Fruit fly (Drosophila melanogaster) whole organism: ENCODE results near the gene Atg2.

Experiments
- CG8478 ChIP-seq: fragments of >200 bp; optimal IDR thresholded peaks from 2 replicates; lab custom pipeline; 2018; ENCODE audit warnings: inconsistent platforms
- Dll ChIP-seq: fragments of >200 bp; optimal IDR thresholded peaks from 2 replicates; lab custom pipeline; 2017
- EcR ChIP-seq, 2 experiments: fragments of >200 bp; optimal IDR thresholded peaks; 2 replicates each; lab custom pipeline; 2017; ENCODE audit warnings: missing biosample characterization in 2 of 2, missing genetic modification characterization in 2 of 2, missing genetic modification reagents in 2 of 2
- pan ChIP-seq: fragments of >200 bp; optimal IDR thresholded peaks from 2 replicates; lab custom pipeline; 2017
- psq ChIP-seq: fragments of >200 bp; optimal IDR thresholded peaks from 2 replicates; lab custom pipeline; 2017
- usp ChIP-seq: fragments of >200 bp; optimal IDR thresholded peaks from 2 replicates; lab custom pipeline; 2017; ENCODE audit warnings: missing biosample characterization, missing genetic modification characterization, mixed read lengths

Atg2 gene

dm6 chr3L:2765013-2765738 is 9.0 kb upstream of the Atg2 start:
- TF ChIP-seq CG8478 (lab: Kevin White, UChicago) (no peak), usp (GFP tag; lab: Kevin White, UChicago) (no peak), pan (lab: Kevin White, UChicago) (no peak), EcR (GFP tag; optimal IDR thresholded peaks at IDR 0.05; lab: Kevin White, UChicago) (no peak), psq (no peak), Dll (lab: Kevin White, UChicago) (no peak)

- TF ChIP-seq CG8478 (lab: Kevin White, UChicago), result no peak
- no peak for TF ChIP-seq Dll (lab: Kevin White, UChicago)
- TF ChIP-seq usp (GFP tag; lab: Kevin White, UChicago), result no peak
- TF ChIP-seq pan (lab: Kevin White, UChicago), result no peak
- no peak for TF ChIP-seq EcR (GFP tag; optimal IDR thresholded peaks at IDR 0.05; lab: Kevin White, UChicago)
- TF ChIP-seq psq, result peak; percentile 23
Measured at dm6 chr3L:2765794-2766268, 8.3 kb upstream of the Atg2 start.

dm6 chr3L:2766269-2767088 is 7.7 kb upstream of the Atg2 start, which contains the start of the genes Mrtf and Non2:
TSS of gene Mrtf (minus strand) at chr3L:2766536.
TSS of gene Non2 (plus strand) at chr3L:2766999.
- TF ChIP-seq Dll (lab: Kevin White, UChicago) (no peak), pan (lab: Kevin White, UChicago) (no peak), EcR (GFP tag; optimal IDR thresholded peaks at IDR 0.05; lab: Kevin White, UChicago) (no peak), psq (no peak), usp (GFP tag; lab: Kevin White, UChicago) (no peak), CG8478 (lab: Kevin White, UChicago) (no peak)

- TF ChIP-seq CG8478 (lab: Kevin White, UChicago) (no peak), usp (GFP tag; lab: Kevin White, UChicago) (no peak), pan (lab: Kevin White, UChicago) (no peak), Dll (lab: Kevin White, UChicago) (no peak), EcR (GFP tag; optimal IDR thresholded peaks at IDR 0.05; lab: Kevin White, UChicago) (no peak), psq (no peak)
Measured at dm6 chr3L:2772045-2772444, 2.1 kb upstream of the Atg2 start, which contains the start of gene AhcyL1. TSS of gene AhcyL1 (minus strand) at chr3L:2772325.

- TF ChIP-seq CG8478 (lab: Kevin White, UChicago) (no peak), pan (lab: Kevin White, UChicago) (no peak), psq (no peak), usp (GFP tag; lab: Kevin White, UChicago) (no peak), Dll (lab: Kevin White, UChicago) (no peak), EcR (GFP tag; optimal IDR thresholded peaks at IDR 0.05; lab: Kevin White, UChicago) (no peak)
Measured at dm6 chr3L:2780711-2781110, 6.6 kb downstream of the Atg2 start, which contains the start of gene mRpS35. TSS of gene mRpS35 (plus strand) at chr3L:2780899.

dm6 chr3L:2781991-2782677 is 8.0 kb downstream of the Atg2 start, which contains the start of gene Pgant6:
TSS of gene Pgant6 (plus strand) at chr3L:2782255.
- TF ChIP-seq pan (lab: Kevin White, UChicago), result no peak

- no peak for TF ChIP-seq Dll (lab: Kevin White, UChicago)
- TF ChIP-seq EcR (GFP tag; optimal IDR thresholded peaks at IDR 0.05; lab: Kevin White, UChicago), result no peak
- no peak for TF ChIP-seq CG8478 (lab: Kevin White, UChicago)
- no peak for TF ChIP-seq psq
- TF ChIP-seq pan (lab: Kevin White, UChicago), result no peak
- no peak for TF ChIP-seq usp (GFP tag; lab: Kevin White, UChicago)
Measured at dm6 chr3L:2782678-2783027, 8.5 kb downstream of the Atg2 start.

dm6 chr3L:2785941-2786340 is 11.8 kb downstream of the Atg2 start:
- TF ChIP-seq usp (GFP tag; lab: Kevin White, UChicago), result no peak

dm6 chr3L:2795363-2795957 is 21.3 kb downstream of the Atg2 start:
- no peak for TF ChIP-seq pan (lab: Kevin White, UChicago)
- no peak for TF ChIP-seq usp (GFP tag; lab: Kevin White, UChicago)
- no peak for TF ChIP-seq CG8478 (lab: Kevin White, UChicago)
- no peak for TF ChIP-seq psq
- TF ChIP-seq EcR (GFP tag; optimal IDR thresholded peaks at IDR 0.05; lab: Kevin White, UChicago), result no peak

dm6 chr3L:2796242-2796641 is 22.1 kb downstream of the Atg2 start:
- no peak for TF ChIP-seq usp (GFP tag; lab: Kevin White, UChicago)
- no peak for TF ChIP-seq Dll (lab: Kevin White, UChicago)
- TF ChIP-seq pan (lab: Kevin White, UChicago), result no peak
- no peak for TF ChIP-seq EcR (GFP tag; optimal IDR thresholded peaks at IDR 0.05; lab: Kevin White, UChicago)
- TF ChIP-seq CG8478 (lab: Kevin White, UChicago), result no peak
- TF ChIP-seq psq, result no peak

- TF ChIP-seq pan (lab: Kevin White, UChicago), result no peak
- no peak for TF ChIP-seq psq
- no peak for TF ChIP-seq EcR (GFP tag; optimal IDR thresholded peaks at IDR 0.05; lab: Kevin White, UChicago)
- no peak for TF ChIP-seq usp (GFP tag; lab: Kevin White, UChicago)
- TF ChIP-seq CG8478 (lab: Kevin White, UChicago), result no peak
- no peak for TF ChIP-seq Dll (lab: Kevin White, UChicago)
Measured at dm6 chr3L:2798463-2798993, 24.4 kb downstream of the Atg2 start.
